Fruit fly (Drosophila melanogaster): ENCODE data around the gene CG10431.

The CG10431 gene

DNA sequence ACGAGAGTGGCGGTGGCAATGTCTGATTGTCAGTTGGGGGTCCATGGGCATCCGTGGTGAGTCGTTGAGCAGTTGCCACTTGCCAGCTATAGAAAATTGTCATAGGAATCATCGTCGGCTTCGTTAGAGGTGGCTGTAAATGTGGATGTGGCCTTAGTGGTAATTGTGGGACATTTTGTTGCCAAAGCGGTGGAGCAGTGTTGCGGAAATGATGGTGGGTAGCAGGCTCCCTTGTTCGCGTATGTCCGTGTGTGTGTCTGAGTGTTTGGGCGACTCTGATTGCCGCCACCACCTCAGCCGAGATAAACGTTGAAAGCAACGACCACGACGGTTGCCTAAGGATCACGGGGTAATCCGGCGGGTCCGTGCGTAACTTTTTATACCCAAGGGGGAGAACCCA is 42.5 kb downstream of the CG10431 start:
- no peak for TF ChIP-seq CG17801 (GFP tag; optimal IDR thresholded peaks at IDR 0.05; ENCODE audit: partially characterized antibody)

DNA sequence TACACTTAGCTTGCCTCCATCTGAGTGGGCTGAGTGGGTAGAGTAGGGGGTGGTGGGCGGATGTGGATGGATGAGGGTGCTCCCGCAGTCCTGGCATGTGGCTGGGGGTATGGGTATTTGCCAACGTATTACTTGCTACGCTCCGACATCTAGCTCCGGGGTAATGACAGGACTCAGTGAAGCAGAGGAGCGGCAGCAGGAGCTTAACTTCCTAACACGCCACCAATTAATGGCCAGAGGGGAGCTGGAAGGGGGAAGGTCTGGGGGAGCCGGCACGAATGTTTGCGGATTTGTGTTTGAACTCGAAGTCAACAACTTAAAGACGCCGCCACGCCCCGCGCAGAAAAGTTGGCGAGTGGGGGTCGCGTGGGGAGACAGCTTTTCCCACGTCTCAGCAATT is 43.8 kb downstream of the CG10431 start:
- TF ChIP-seq CG17801 (GFP tag; optimal IDR thresholded peaks at IDR 0.05; ENCODE audit: partially characterized antibody): no peak

- TF ChIP-seq CG17801 (GFP tag; optimal IDR thresholded peaks at IDR 0.05; ENCODE audit: partially characterized antibody): no peak
Measured at dm6 chr2L:19019160-19019592, 44.7 kb downstream of the CG10431 start.

- TF ChIP-seq CG17801 (GFP tag; optimal IDR thresholded peaks at IDR 0.05; ENCODE audit: partially characterized antibody): no peak
Measured at dm6 chr2L:19019640-19020039, 45.1 kb downstream of the CG10431 start.

DNA sequence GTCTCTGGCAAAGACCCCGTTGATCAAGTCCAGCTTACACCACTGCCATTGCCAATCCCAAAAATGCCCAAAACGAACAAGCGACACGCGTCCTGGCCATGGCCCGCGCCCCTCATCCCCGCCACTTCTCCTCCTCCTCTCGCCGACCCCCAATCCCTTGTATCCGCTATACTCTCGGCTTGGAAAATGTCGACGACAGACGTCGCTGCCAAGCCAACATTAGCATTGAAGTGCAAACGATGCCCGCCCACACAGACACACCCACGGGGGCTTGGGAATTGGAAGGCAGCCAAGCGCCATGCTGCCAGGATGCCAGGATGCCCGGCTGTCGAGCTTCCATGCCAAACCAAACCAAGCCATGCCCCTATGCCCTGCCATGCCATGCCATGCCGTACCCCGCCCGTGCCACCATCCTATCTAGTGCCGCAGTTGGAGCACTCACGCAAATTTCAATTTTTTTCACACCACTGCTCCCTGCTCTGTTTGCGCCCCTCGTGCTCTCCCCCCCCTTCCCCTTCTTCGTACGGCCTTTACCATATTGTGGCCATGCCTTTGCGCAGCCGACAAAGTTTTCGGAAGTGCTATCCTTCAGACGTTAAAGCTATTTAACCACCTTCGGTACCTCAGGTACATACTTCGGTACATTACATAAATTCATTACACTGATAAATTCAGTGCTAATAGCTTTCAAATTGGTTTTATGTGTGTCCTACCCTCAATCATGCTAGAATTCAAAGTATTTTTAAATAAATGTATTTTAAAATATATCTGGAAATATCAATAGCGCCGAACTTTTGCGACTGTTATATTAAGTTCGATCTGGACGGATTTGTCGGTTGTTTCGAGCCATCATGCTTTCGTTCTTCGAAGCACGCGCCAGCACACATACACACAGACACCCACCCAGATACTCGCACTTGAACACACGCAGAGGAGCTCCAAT is 47.0 kb downstream of the CG10431 start:
- TF ChIP-seq CG17801 (GFP tag; optimal IDR thresholded peaks at IDR 0.05; ENCODE audit: partially characterized antibody): no peak

dm6 chr2L:19022221-19022516 is 47.7 kb downstream of the CG10431 start, which contains the start of gene CG15172:
Gene CG15172 (plus strand): TSS chr2L:19022417.
- TF ChIP-seq CG17801 (GFP tag; optimal IDR thresholded peaks at IDR 0.05; ENCODE audit: partially characterized antibody): no peak

DNA sequence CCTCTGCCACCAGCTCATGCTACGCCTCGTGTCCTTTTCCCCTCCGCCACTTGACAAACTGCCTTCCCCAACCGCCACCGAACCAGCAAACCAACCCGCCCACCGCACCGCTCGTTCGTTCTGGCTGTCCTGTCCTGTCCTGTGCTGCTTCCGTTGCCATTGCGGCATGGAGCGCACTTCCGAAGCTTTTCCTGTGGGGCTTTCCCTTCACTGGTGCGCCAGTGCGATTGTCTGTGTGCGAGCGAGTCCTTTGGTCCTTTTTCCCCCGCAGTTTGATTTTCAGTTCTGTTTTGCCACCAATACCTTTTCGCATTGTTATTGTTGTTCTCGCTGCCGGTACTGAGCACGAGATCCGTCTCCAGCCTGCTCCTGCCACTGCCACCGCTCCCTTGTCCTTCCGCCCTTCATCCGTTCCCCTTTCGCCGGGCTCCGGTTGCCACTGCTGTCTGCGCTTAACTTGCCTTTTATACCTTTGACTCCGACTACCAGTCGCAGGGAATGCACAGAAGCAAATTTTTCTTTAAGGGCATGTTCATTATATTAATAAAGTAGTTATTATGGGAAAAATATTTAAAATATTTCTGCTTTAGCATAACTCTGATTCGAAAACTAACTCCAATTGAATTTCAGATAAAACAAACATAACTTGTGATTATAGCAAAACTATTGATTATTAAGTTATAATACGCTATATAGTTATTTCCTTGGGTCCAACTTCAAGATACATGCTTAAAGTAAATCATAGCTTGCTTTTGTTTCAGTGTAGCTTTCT is 49.6 kb downstream of the CG10431 start:
- no peak for TF ChIP-seq CG17801 (GFP tag; optimal IDR thresholded peaks at IDR 0.05; ENCODE audit: partially characterized antibody)

DNA sequence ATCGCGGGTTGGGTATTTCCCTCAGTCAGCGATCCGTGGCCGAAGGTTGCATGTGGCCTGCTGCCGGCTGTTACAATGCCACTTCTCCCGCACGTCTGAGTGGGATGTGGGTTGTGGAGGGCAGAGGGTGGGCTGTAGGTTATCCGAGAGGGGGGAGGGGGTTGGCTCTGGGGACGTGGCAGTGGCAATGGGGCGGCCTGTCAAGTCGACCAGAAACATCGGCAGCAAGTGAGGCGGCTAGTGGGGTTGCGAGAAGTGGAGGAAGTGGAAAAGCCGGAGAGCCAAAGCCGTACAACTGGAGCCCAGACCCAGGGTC is 50.2 kb downstream of the CG10431 start:
- TF ChIP-seq CG17801 (GFP tag; optimal IDR thresholded peaks at IDR 0.05; ENCODE audit: partially characterized antibody): no peak

DNA sequence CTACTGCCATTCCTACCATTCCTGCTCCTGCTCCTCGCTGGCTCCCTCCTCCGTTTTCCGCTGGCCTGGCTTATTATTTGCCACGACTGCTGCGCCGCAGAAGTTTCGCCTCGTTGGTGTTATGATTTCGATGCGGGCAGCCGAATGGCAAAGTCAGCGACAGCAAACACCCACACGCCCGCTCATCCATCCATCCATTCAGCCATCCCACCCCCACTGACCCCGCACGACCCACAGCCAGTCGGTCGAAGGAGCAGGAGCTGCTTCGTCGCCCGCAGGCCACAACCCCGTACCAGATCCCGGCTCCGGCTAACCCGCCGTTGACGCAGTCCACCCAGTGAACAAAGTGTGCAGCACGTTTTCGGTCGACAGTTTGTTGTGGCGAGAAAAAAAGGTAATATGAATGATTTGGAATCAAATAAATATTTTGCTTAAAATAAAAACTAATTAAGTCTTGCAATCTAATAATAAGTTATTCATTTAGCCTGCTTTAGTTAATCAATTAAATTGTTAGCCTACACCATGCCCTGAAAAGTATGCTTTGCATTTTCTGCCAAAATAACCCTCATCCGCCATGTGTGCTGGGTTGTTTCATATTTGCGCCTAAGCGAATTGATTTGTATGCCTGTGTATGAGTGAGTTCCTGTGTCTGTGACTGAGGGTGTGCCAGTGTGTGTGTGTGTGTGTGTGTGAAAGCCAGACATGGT is 52.1 kb downstream of the CG10431 start:
- no peak for TF ChIP-seq CG17801 (GFP tag; optimal IDR thresholded peaks at IDR 0.05; ENCODE audit: partially characterized antibody)

- no peak for TF ChIP-seq CG17801 (GFP tag; optimal IDR thresholded peaks at IDR 0.05; ENCODE audit: partially characterized antibody)
Measured at dm6 chr2L:19027246-19027886, 52.9 kb downstream of the CG10431 start, which contains the start of gene Sidpn. Gene Sidpn (plus strand): TSS chr2L:19027710.

Data from ovary, adult (tissue).